Worm (Caenorhabditis elegans) whole organism, L4 larva: ENCODE data around the gene Y45G12C.1.
A peak's percentile ranks its signal among the peaks of the same experiment; 100 is the strongest.
"Not testable (repeated sequence)": the region's sequence is repeated elsewhere in the genome, so short reads cannot be mapped to it uniquely, and the experiment has no call there.

Experiments used
- D1046.2 ChIP-seq: fragments of 200-800 bp; sonication (Bioruptor generic); IDR thresholded peaks from 2 replicates; pipeline ENCODE4 v1.3.6; 2022; ENCODE audit warnings: missing genetic modification characterization, missing compliant biosample characterization
- F26F4.8 ChIP-seq: fragments of 200-800 bp; sonication (Bioruptor generic); conservative IDR thresholded peaks from 2 replicates; pipeline ENCODE4 v1.3.6; 2022; ENCODE audit warnings: missing genetic modification characterization, missing compliant biosample characterization
- T26A8.4 ChIP-seq: fragments of 200-800 bp; sonication (Bioruptor generic); IDR thresholded peaks from 2 replicates; pipeline ENCODE4 v1.3.6; 2022; ENCODE audit warnings: missing genetic modification characterization, missing compliant biosample characterization
- ZK337.2 ChIP-seq: fragments of 200-800 bp; sonication (Bioruptor generic); IDR thresholded peaks from 2 replicates; pipeline ENCODE4 v1.3.6; 2022; ENCODE audit warnings: missing genetic modification reagents, missing genetic modification characterization, missing compliant biosample characterization
- aha-1 ChIP-seq: fragments of 150-350 bp; peaks from one replicate; lab custom pipeline; 2014; ENCODE audit warnings: missing biosample characterization, missing genetic modification characterization
- ama-1 ChIP-seq: fragments of 150-350 bp; optimal IDR thresholded peaks from 2 replicates; lab custom pipeline; 2014; ENCODE audit warnings: inconsistent platforms, mixed read lengths
- attf-4 ChIP-seq: sonication (generic microtip); optimal IDR thresholded peaks from 3 replicates; lab custom pipeline; 2017; ENCODE audit warnings: missing biosample characterization, missing genetic modification characterization
- ceh-44 ChIP-seq: fragments of 200-800 bp; sonication (Bioruptor generic); IDR thresholded peaks from 2 replicates; pipeline ENCODE4 v1.3.6; 2022; ENCODE audit warnings: missing genetic modification reagents, missing genetic modification characterization, missing compliant biosample characterization
- ceh-82 ChIP-seq: sonication (generic microtip); optimal IDR thresholded peaks from 2 replicates; lab custom pipeline; 2017; ENCODE audit warnings: missing biosample characterization, missing genetic modification characterization
- cey-2 ChIP-seq: sonication (generic microtip); optimal IDR thresholded peaks from 3 replicates; lab custom pipeline; 2017; ENCODE audit warnings: missing genetic modification characterization, mild to moderate bottlenecking, missing compliant biosample characterization, antibody characterized with exemption, borderline replicate concordance; ENCODE audit not compliant: insufficient read depth
- daf-16 ChIP-seq, 3 experiments: sonication (generic microtip); optimal IDR thresholded peaks; 2 replicates each; lab custom pipeline; 2016 to 2017; ENCODE audit warnings: missing genetic modification characterization in 3 of 3, missing genetic modification reagents in 3 of 3, mild to moderate bottlenecking in 2 of 3, missing compliant biosample characterization in 2 of 3, missing biosample characterization in 1 of 3, moderate library complexity in 1 of 3
- daf-19 ChIP-seq: fragments of 200-800 bp; sonication (Bioruptor generic); conservative IDR thresholded peaks from 2 replicates; pipeline ENCODE4 v1.3.6; 2022; ENCODE audit warnings: missing genetic modification characterization, missing compliant biosample characterization
- dmd-6 ChIP-seq: fragments of 200-800 bp; sonication (Bioruptor generic); IDR thresholded peaks from 2 replicates; pipeline ENCODE4 v1.3.6; 2022; ENCODE audit warnings: missing genetic modification reagents, missing genetic modification characterization, missing compliant biosample characterization
- dve-1 ChIP-seq: sonication (generic microtip); optimal IDR thresholded peaks from 2 replicates; lab custom pipeline; 2017; ENCODE audit warnings: antibody characterized with exemption, mild to moderate bottlenecking, missing genetic modification characterization, missing compliant biosample characterization; ENCODE audit not compliant: insufficient read depth
- egl-27 ChIP-seq: sonication (generic microtip); optimal IDR thresholded peaks from 3 replicates; lab custom pipeline; 2017; ENCODE audit warnings: missing biosample characterization, missing genetic modification reagents, missing genetic modification characterization
- egl-43 ChIP-seq: fragments of 200-800 bp; sonication (Bioruptor generic); IDR thresholded peaks from 2 replicates; pipeline ENCODE4 v1.3.6; 2022; ENCODE audit warnings: missing genetic modification reagents, missing genetic modification characterization, missing compliant biosample characterization
- hif-1 ChIP-seq, 2 experiments: sonication (generic microtip); optimal IDR thresholded peaks; 2 replicates each; lab custom pipeline; 2016 to 2017; ENCODE audit warnings: missing compliant biosample characterization in 2 of 2, missing genetic modification characterization in 2 of 2, missing genetic modification reagents in 2 of 2, missing genotype in 2 of 2, mild to moderate bottlenecking in 1 of 2
- hlh-30 ChIP-seq: sonication (generic microtip); optimal IDR thresholded peaks from 2 replicates; lab custom pipeline; 2017; ENCODE audit warnings: antibody characterized with exemption, mild to moderate bottlenecking, missing genetic modification characterization, missing compliant biosample characterization; ENCODE audit not compliant: insufficient read depth
- jun-1 ChIP-seq: fragments of 150-350 bp; optimal IDR thresholded peaks from 2 replicates; lab custom pipeline; 2014; ENCODE audit warnings: missing biosample characterization, missing genetic modification reagents, missing genetic modification characterization
- lin-1 ChIP-seq: fragments of 200-800 bp; sonication (Bioruptor generic); IDR thresholded peaks from 2 replicates; pipeline ENCODE4 v1.3.6; 2022; ENCODE audit warnings: missing genetic modification reagents, missing genetic modification characterization, missing compliant biosample characterization
- lin-15B ChIP-seq: fragments of 150-350 bp; sonication (generic microtip); optimal IDR thresholded peaks from 3 replicates; lab custom pipeline; 2014; ENCODE audit warnings: missing biosample characterization, missing genetic modification characterization
- lin-29 ChIP-seq: fragments of 200-800 bp; sonication (Bioruptor generic); IDR thresholded peaks from 2 replicates; pipeline ENCODE4 v1.3.6; 2022; ENCODE audit warnings: missing genetic modification reagents, missing genetic modification characterization, missing compliant biosample characterization
- lin-39 ChIP-seq: fragments of 150-350 bp; optimal IDR thresholded peaks from 2 replicates; lab custom pipeline; 2014; ENCODE audit warnings: missing biosample characterization, missing genetic modification reagents, missing genetic modification characterization
- mdl-1 ChIP-seq, 2 experiments: fragments of 150-350 bp in 1 of 2; sonication (generic microtip) in 1 of 2; optimal IDR thresholded peaks; 2 replicates each; lab custom pipeline; 2014 to 2017; ENCODE audit warnings: missing biosample characterization in 2 of 2, missing genetic modification characterization in 2 of 2
- mep-1 ChIP-seq: fragments of 150-350 bp; sonication (generic microtip); optimal IDR thresholded peaks from 3 replicates; lab custom pipeline; 2014; ENCODE audit warnings: missing biosample characterization, missing genetic modification characterization
- nhr-25 ChIP-seq: sonication (generic microtip); optimal IDR thresholded peaks from 2 replicates; lab custom pipeline; 2017; ENCODE audit warnings: missing genetic modification characterization, mild to moderate bottlenecking, missing compliant biosample characterization, antibody characterized with exemption, moderate library complexity, borderline replicate concordance; ENCODE audit not compliant: insufficient read depth
- nhr-28 ChIP-seq: fragments of 150-350 bp; optimal IDR thresholded peaks from 2 replicates; lab custom pipeline; 2014; ENCODE audit warnings: missing biosample characterization, missing genetic modification characterization
- nhr-41 ChIP-seq: fragments of 200-800 bp; sonication (Bioruptor generic); IDR thresholded peaks from 2 replicates; pipeline ENCODE4 v1.3.6; 2022; ENCODE audit warnings: missing genetic modification reagents, missing genetic modification characterization, missing compliant biosample characterization
- nhr-77 ChIP-seq: fragments of 150-350 bp; optimal IDR thresholded peaks from 2 replicates; lab custom pipeline; 2014; ENCODE audit warnings: missing biosample characterization, missing genetic modification characterization
- pqm-1 ChIP-seq: sonication (generic microtip); optimal IDR thresholded peaks from 2 replicates; lab custom pipeline; 2017; ENCODE audit warnings: missing biosample characterization, missing genetic modification characterization
- set-16 ChIP-seq: fragments of 200-800 bp; sonication (Bioruptor generic); IDR thresholded peaks from 2 replicates; pipeline ENCODE4 v1.3.6; 2022; ENCODE audit warnings: missing genetic modification reagents, missing genetic modification characterization, missing compliant biosample characterization
- skn-1 ChIP-seq: fragments of 150-350 bp; optimal IDR thresholded peaks from 2 replicates; lab custom pipeline; 2014; ENCODE audit warnings: missing biosample characterization, missing genetic modification characterization
- spr-3 ChIP-seq: fragments of 200-800 bp; sonication (Bioruptor generic); optimal IDR thresholded peaks from 2 replicates; lab custom pipeline; 2018; ENCODE audit warnings: mild to moderate bottlenecking, missing genetic modification characterization, missing compliant biosample characterization
- tag-97 ChIP-seq: fragments of 200-800 bp; sonication (Bioruptor generic); IDR thresholded peaks from 2 replicates; pipeline ENCODE4 v1.3.6; 2022; ENCODE audit warnings: missing genetic modification characterization, missing compliant biosample characterization
- unc-39 ChIP-seq: sonication (generic microtip); optimal IDR thresholded peaks from 2 replicates; lab custom pipeline; 2017; ENCODE audit warnings: missing biosample characterization, missing genetic modification characterization
- zag-1 ChIP-seq: fragments of 150-350 bp; optimal IDR thresholded peaks from 2 replicates; lab custom pipeline; 2014; ENCODE audit warnings: missing biosample characterization, missing genetic modification characterization
- ztf-11 ChIP-seq: fragments of 150-350 bp; optimal IDR thresholded peaks from 2 replicates; lab custom pipeline; 2014; ENCODE audit warnings: missing biosample characterization, missing genetic modification characterization

Gene Y45G12C.1

ce11 chrV:2565525-2565924, at the start of gene Y45G12C.1:
Y45G12C.1 (plus strand) TSS chrV:2565683.
- TF ChIP-seq zag-1 (tag; lab: Kevin White, UChicago) (no peak), lin-29 (GFP tag; lab: Robert Waterston, UW) (no peak), egl-27 (tag; lab: Kevin White, UChicago) (no peak), skn-1 (tag; lab: Kevin White, UChicago) (no peak), dve-1 (peak; percentile 14), lin-39 (tag; lab: Kevin White, UChicago) (no peak), unc-39 (tag; lab: Kevin White, UChicago) (no peak), dmd-6 (GFP tag; lab: Robert Waterston, UW) (peak; percentile 57; the same call in 1 of the 2 replicates), pqm-1 (peak; percentile 55), nhr-28 (tag; lab: Kevin White, UChicago) (peak; percentile 37), hlh-30 (tag; lab: Kevin White, UChicago) (no peak), set-16 (GFP tag; lab: Robert Waterston, UW) (no peak)

ce11 chrV:2536309-2536708, 29.2 kb upstream of the Y45G12C.1 start, which contains the start of gene Y45G12C.10:
Y45G12C.10 (minus strand) TSS chrV:2536409.
- not testable (repeated sequence) for TF ChIP-seq aha-1 (tag; lab: Kevin White, UChicago); hif-1 (tag; optimal IDR thresholded peaks at IDR 0.05; lab: Kevin White, UChicago); lin-15B (tag; lab: Kevin White, UChicago)

- not testable (repeated sequence) for TF ChIP-seq daf-19 (GFP tag; lab: Robert Waterston, UW); egl-43 (GFP tag; lab: Robert Waterston, UW); aha-1 (tag; lab: Kevin White, UChicago)
These were observed 4.1 kb upstream of the Y45G12C.1 start, which contains the start of gene gst-10 for ce11 chrV:2561390-2561789. gst-10 (plus strand) TSS chrV:2561690.

- no peak for TF ChIP-seq nhr-28 (tag; lab: Kevin White, UChicago)
- TF ChIP-seq attf-4 (tag; lab: Kevin White, UChicago), result no peak
- no peak for TF ChIP-seq spr-3 (GFP tag; lab: Kevin White, UChicago)
- TF ChIP-seq mep-1, result no peak
- no peak for TF ChIP-seq lin-15B (tag; lab: Kevin White, UChicago)
- TF ChIP-seq lin-1, result no peak
- TF ChIP-seq tag-97 (GFP tag; lab: Robert Waterston, UW), result no peak
- TF ChIP-seq ama-1 (lab: Kevin White, UChicago), result no peak
- no peak for TF ChIP-seq ceh-44
- no peak for TF ChIP-seq unc-39 (tag; lab: Kevin White, UChicago)
These were observed 5.2 kb downstream of the Y45G12C.1 start, which contains the start of gene srj-19 for ce11 chrV:2570643-2571042. srj-19 (minus strand) TSS chrV:2570743.

- TF ChIP-seq daf-16 (GFP tag; optimal IDR thresholded peaks at IDR 0.05; lab: Kevin White, UChicago) (no peak), daf-16 (tag; optimal IDR thresholded peaks at IDR 0.05; lab: Kevin White, UChicago) (no peak), ceh-82 (tag; lab: Kevin White, UChicago) (no peak), ztf-11 (tag; lab: Kevin White, UChicago) (no peak), nhr-28 (tag; lab: Kevin White, UChicago) (no peak), mep-1 (no peak), aha-1 (tag; lab: Kevin White, UChicago) (no peak), T26A8.4 (GFP tag; lab: Robert Waterston, UW) (no peak), spr-3 (GFP tag; lab: Kevin White, UChicago) (no peak)
These were observed 7.6 kb downstream of the Y45G12C.1 start, which contains the start of gene srj-20 for ce11 chrV:2573108-2573507. srj-20 (minus strand) TSS chrV:2573208.

ce11 chrV:2573881-2574280, 8.4 kb downstream of the Y45G12C.1 start, which contains the start of gene nhr-290:
nhr-290 (plus strand) TSS chrV:2574181.
- no peak for TF ChIP-seq egl-27 (tag; lab: Kevin White, UChicago)
- no peak for TF ChIP-seq mdl-1 (tag; optimal IDR thresholded peaks at IDR 0.05; lab: Kevin White, UChicago)
- no peak for TF ChIP-seq jun-1 (tag; lab: Kevin White, UChicago)
- TF ChIP-seq cey-2 (tag; lab: Kevin White, UChicago), result no peak
- no peak for TF ChIP-seq ZK337.2 (GFP tag; lab: Robert Waterston, UW)
- no peak for TF ChIP-seq nhr-25 (tag; lab: Kevin White, UChicago)
- no peak for TF ChIP-seq F26F4.8 (GFP tag; lab: Robert Waterston, UW)
- TF ChIP-seq lin-29 (GFP tag; lab: Robert Waterston, UW), result no peak
- TF ChIP-seq nhr-41 (GFP tag; lab: Robert Waterston, UW), result no peak
- no peak for TF ChIP-seq hlh-30 (tag; lab: Kevin White, UChicago)
- no peak for TF ChIP-seq zag-1 (tag; lab: Kevin White, UChicago)
- TF ChIP-seq nhr-77 (tag; lab: Kevin White, UChicago), result no peak
- no peak for TF ChIP-seq D1046.2 (GFP tag; lab: Robert Waterston, UW)
- TF ChIP-seq, all 104 proteins: peak for 0
